Worm (Caenorhabditis elegans): ENCODE data around the gene C16D9.1.
A peak's percentile ranks its signal among the peaks of the same experiment; 100 is the strongest.

Gene C16D9.1

ce11 chrV:8223417-8223816, 35.7 kb upstream of the C16D9.1 start:
- TF ChIP-seq ztf-23 (GFP tag; IDR thresholded peaks at IDR 0.05) (no peak), ztf-29 (GFP tag; IDR thresholded peaks at IDR 0.05) (no peak), med-1 (GFP tag; optimal IDR thresholded peaks at IDR 0.05; ENCODE audit: insufficient read depth) (no peak), klf-2 (GFP tag; conservative IDR thresholded peaks at IDR 0.05) (no peak), ref-1 (GFP tag; conservative IDR thresholded peaks at IDR 0.05) (no peak)

- TF ChIP-seq klf-2 (GFP tag; conservative IDR thresholded peaks at IDR 0.05) (no peak), ztf-29 (GFP tag; IDR thresholded peaks at IDR 0.05) (no peak), ztf-23 (GFP tag; IDR thresholded peaks at IDR 0.05) (no peak), ref-1 (GFP tag; conservative IDR thresholded peaks at IDR 0.05) (no peak), cog-1 (tag; optimal IDR thresholded peaks at IDR 0.05) (no peak), flt-1 (GFP tag; IDR thresholded peaks at IDR 0.05) (no peak), med-1 (GFP tag; optimal IDR thresholded peaks at IDR 0.05; ENCODE audit: insufficient read depth) (no peak), tab-1 (GFP tag; IDR thresholded peaks at IDR 0.05) (no peak)
These were observed 34.5 kb upstream of the C16D9.1 start, which contains the start of gene pax-1 for ce11 chrV:8224634-8225033. Gene pax-1 (plus strand): TSS chrV:8224934.

- TF ChIP-seq ref-1 (GFP tag; conservative IDR thresholded peaks at IDR 0.05) (no peak), T22C8.4 (GFP tag; IDR thresholded peaks at IDR 0.05) (no peak), tab-1 (GFP tag; IDR thresholded peaks at IDR 0.05) (no peak)
These were observed 32.3 kb upstream of the C16D9.1 start, which contains the start of gene K07C11.10 for ce11 chrV:8226812-8227211. Gene K07C11.10 (minus strand): TSS chrV:8226912.

- TF ChIP-seq ref-1 (GFP tag; conservative IDR thresholded peaks at IDR 0.05) = no peak
- no peak for TF ChIP-seq klf-2 (GFP tag; conservative IDR thresholded peaks at IDR 0.05)
- TF ChIP-seq cog-1 (tag; optimal IDR thresholded peaks at IDR 0.05) = peak; percentile 24
- TF ChIP-seq ztf-29 (GFP tag; IDR thresholded peaks at IDR 0.05) = no peak
- peak; percentile 69; the same call in 1 of the 2 replicates for TF ChIP-seq flt-1 (GFP tag; IDR thresholded peaks at IDR 0.05)
- no peak; the same call in 1 of the 2 replicates for TF ChIP-seq tab-1 (GFP tag; IDR thresholded peaks at IDR 0.05)
- no peak for TF ChIP-seq med-1 (GFP tag; optimal IDR thresholded peaks at IDR 0.05; ENCODE audit: insufficient read depth)
- no peak for TF ChIP-seq T22C8.4 (GFP tag; IDR thresholded peaks at IDR 0.05)
- TF ChIP-seq ztf-23 (GFP tag; IDR thresholded peaks at IDR 0.05) = peak; percentile 58; the same call in 1 of the 2 replicates
These were observed 30.4 kb upstream of the C16D9.1 start for ce11 chrV:8228712-8229119.

ce11 chrV:8230056-8230455, 29.1 kb upstream of the C16D9.1 start:
- TF ChIP-seq tab-1 (GFP tag; IDR thresholded peaks at IDR 0.05) = peak; percentile 72; the same call in 1 of the 2 replicates
- TF ChIP-seq T22C8.4 (GFP tag; IDR thresholded peaks at IDR 0.05) = 0 out of 2 replicates have a peak, but pooled peaks have one; percentile 7
- no peak for TF ChIP-seq med-1 (GFP tag; optimal IDR thresholded peaks at IDR 0.05; ENCODE audit: insufficient read depth)
- TF ChIP-seq ztf-23 (GFP tag; IDR thresholded peaks at IDR 0.05) = peak; percentile 70; the same call in 1 of the 2 replicates
- TF ChIP-seq flt-1 (GFP tag; IDR thresholded peaks at IDR 0.05) = peak; percentile 60; the same call in 1 of the 2 replicates

- TF ChIP-seq T22C8.4 (GFP tag; IDR thresholded peaks at IDR 0.05) = 0 out of 2 replicates have a peak, but pooled peaks have one; percentile 40
- TF ChIP-seq cog-1 (tag; optimal IDR thresholded peaks at IDR 0.05) = no peak
- TF ChIP-seq med-1 (GFP tag; optimal IDR thresholded peaks at IDR 0.05; ENCODE audit: insufficient read depth) = no peak
- TF ChIP-seq ref-1 (GFP tag; conservative IDR thresholded peaks at IDR 0.05) = peak; percentile 47
- TF ChIP-seq flt-1 (GFP tag; IDR thresholded peaks at IDR 0.05) = 0 out of 2 replicates have a peak, but pooled peaks have one; percentile 68
- no peak; the same call in 1 of the 2 replicates for TF ChIP-seq tab-1 (GFP tag; IDR thresholded peaks at IDR 0.05)
- peak; percentile 59; the same call in 1 of the 2 replicates for TF ChIP-seq ztf-29 (GFP tag; IDR thresholded peaks at IDR 0.05)
- no peak for TF ChIP-seq klf-2 (GFP tag; conservative IDR thresholded peaks at IDR 0.05)
- 0 out of 2 replicates have a peak, but pooled peaks have one; percentile 45 for TF ChIP-seq ztf-23 (GFP tag; IDR thresholded peaks at IDR 0.05)
These were observed 23.8 kb upstream of the C16D9.1 start for ce11 chrV:8235331-8235730.

ce11 chrV:8238290-8238689, 20.8 kb upstream of the C16D9.1 start, which contains the start of gene rol-3:
Gene rol-3 (minus strand): TSS chrV:8238409.
- TF ChIP-seq ztf-23 (GFP tag; IDR thresholded peaks at IDR 0.05) (no peak), ref-1 (GFP tag; conservative IDR thresholded peaks at IDR 0.05) (no peak), T22C8.4 (GFP tag; IDR thresholded peaks at IDR 0.05) (no peak), cog-1 (tag; optimal IDR thresholded peaks at IDR 0.05) (no peak), flt-1 (GFP tag; IDR thresholded peaks at IDR 0.05) (no peak), klf-2 (GFP tag; conservative IDR thresholded peaks at IDR 0.05) (no peak), tab-1 (GFP tag; IDR thresholded peaks at IDR 0.05) (no peak), ztf-29 (GFP tag; IDR thresholded peaks at IDR 0.05) (no peak), med-1 (GFP tag; optimal IDR thresholded peaks at IDR 0.05; ENCODE audit: insufficient read depth) (no peak)

- TF ChIP-seq T22C8.4 (GFP tag; IDR thresholded peaks at IDR 0.05) (no peak), ztf-29 (GFP tag; IDR thresholded peaks at IDR 0.05) (no peak)
These were observed 19.2 kb upstream of the C16D9.1 start, which contains the start of gene C16D9.3 for ce11 chrV:8239928-8240327. Gene C16D9.3 (minus strand): TSS chrV:8240028.

- TF ChIP-seq flt-1 (GFP tag; IDR thresholded peaks at IDR 0.05) (no peak), tab-1 (GFP tag; IDR thresholded peaks at IDR 0.05) (no peak), med-1 (GFP tag; optimal IDR thresholded peaks at IDR 0.05; ENCODE audit: insufficient read depth) (no peak), cog-1 (tag; optimal IDR thresholded peaks at IDR 0.05) (no peak), ref-1 (GFP tag; conservative IDR thresholded peaks at IDR 0.05) (no peak), T22C8.4 (GFP tag; IDR thresholded peaks at IDR 0.05) (no peak), klf-2 (GFP tag; conservative IDR thresholded peaks at IDR 0.05) (no peak), ztf-23 (GFP tag; IDR thresholded peaks at IDR 0.05) (no peak), ztf-29 (GFP tag; IDR thresholded peaks at IDR 0.05) (no peak)
These were observed 16.3 kb upstream of the C16D9.1 start, which contains the start of gene C16D9.4 for ce11 chrV:8242798-8243197. Gene C16D9.4 (minus strand): TSS chrV:8242898.

- TF ChIP-seq flt-1 (GFP tag; IDR thresholded peaks at IDR 0.05) (no peak), med-1 (GFP tag; optimal IDR thresholded peaks at IDR 0.05; ENCODE audit: insufficient read depth) (no peak), ztf-23 (GFP tag; IDR thresholded peaks at IDR 0.05) (no peak), tab-1 (GFP tag; IDR thresholded peaks at IDR 0.05) (no peak), ztf-29 (GFP tag; IDR thresholded peaks at IDR 0.05) (no peak), ref-1 (GFP tag; conservative IDR thresholded peaks at IDR 0.05) (no peak), cog-1 (tag; optimal IDR thresholded peaks at IDR 0.05) (no peak), T22C8.4 (GFP tag; IDR thresholded peaks at IDR 0.05) (no peak), klf-2 (GFP tag; conservative IDR thresholded peaks at IDR 0.05) (no peak)
These were observed 15.9 kb upstream of the C16D9.1 start for ce11 chrV:8243201-8243600.
